Worm (Caenorhabditis elegans): ENCODE data around the gene C06A1.6.

C06A1.6 gene

DNA sequence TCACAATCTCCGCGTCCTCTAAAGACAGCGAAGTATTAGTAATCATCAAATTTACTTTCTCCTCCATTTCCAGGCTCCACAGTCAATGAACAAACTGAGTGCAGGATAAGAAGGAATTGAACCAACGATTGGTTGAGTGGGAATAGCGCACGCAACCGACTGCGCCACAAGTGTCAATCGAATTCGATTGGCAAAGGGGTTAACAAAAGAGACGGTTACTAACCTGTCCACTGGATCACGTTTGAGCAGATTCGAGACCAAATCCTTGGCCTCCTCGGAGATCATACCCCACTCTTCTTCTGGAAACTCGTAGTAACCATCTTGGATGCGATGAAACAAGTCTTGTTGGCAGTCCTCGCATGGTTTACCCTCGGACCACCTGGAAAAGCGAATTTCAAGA, 19.3 kb downstream of the C06A1.6 start (continued):
- TF ChIP-seq snpc-1.1 (tag; optimal IDR thresholded peaks at IDR 0.05; ENCODE audit: insufficient read depth): no peak
- no peak for TF ChIP-seq F52B5.7 (tag; optimal IDR thresholded peaks at IDR 0.05)
- TF ChIP-seq F57C9.4 (tag; optimal IDR thresholded peaks at IDR 0.05): no peak
- no peak for TF ChIP-seq ceh-27 (GFP tag; optimal IDR thresholded peaks at IDR 0.05)
- no peak for TF ChIP-seq nfyb-1 (GFP tag; IDR thresholded peaks at IDR 0.05)
- peak; percentile 40 for TF ChIP-seq snpc-1.3 (tag; optimal IDR thresholded peaks at IDR 0.05; ENCODE audit: insufficient read depth)
- TF ChIP-seq hmg-20 (GFP tag; IDR thresholded peaks at IDR 0.05): no peak
- TF ChIP-seq Y67H2A.10 (GFP tag; conservative IDR thresholded peaks at IDR 0.05): no peak
- no peak; the same call in 1 of the 2 replicates for TF ChIP-seq ekl-4 (GFP tag; IDR thresholded peaks at IDR 0.05)
- TF ChIP-seq hmg-1.2 (GFP tag; IDR thresholded peaks at IDR 0.05): 0 out of 2 replicates have a peak, but pooled peaks have one; percentile 20
- peak; percentile 87 for TF ChIP-seq tbp1 (GFP tag; optimal IDR thresholded peaks at IDR 0.05)
- TF ChIP-seq somi-1 (GFP tag; optimal IDR thresholded peaks at IDR 0.05): no peak
- TF ChIP-seq zfh-2 (GFP tag; conservative IDR thresholded peaks at IDR 0.05): no peak
- TF ChIP-seq pha-4 (tag; optimal IDR thresholded peaks at IDR 0.05): no peak
- TF ChIP-seq snpc-4 (GFP tag; optimal IDR thresholded peaks at IDR 0.05): peak; percentile 42
- peak in 1 of 4 experiments; percentile 37 for TF ChIP-seq snpc-4 (tag; optimal IDR thresholded peaks at IDR 0.05)
- TF ChIP-seq cebp-2 (GFP tag; IDR thresholded peaks at IDR 0.05): 0 out of 2 replicates have a peak, but pooled peaks have one; percentile 3
- TF ChIP-seq F33H1.4 (GFP tag; IDR thresholded peaks at IDR 0.05): 0 out of 2 replicates have a peak, but pooled peaks have one; percentile 7
- peak; percentile 48 for TF ChIP-seq sptf-2 (GFP tag; optimal IDR thresholded peaks at IDR 0.05)
- TF ChIP-seq dox-1 (GFP tag; IDR thresholded peaks at IDR 0.05): no peak; the same call in 1 of the 2 replicates

DNA sequence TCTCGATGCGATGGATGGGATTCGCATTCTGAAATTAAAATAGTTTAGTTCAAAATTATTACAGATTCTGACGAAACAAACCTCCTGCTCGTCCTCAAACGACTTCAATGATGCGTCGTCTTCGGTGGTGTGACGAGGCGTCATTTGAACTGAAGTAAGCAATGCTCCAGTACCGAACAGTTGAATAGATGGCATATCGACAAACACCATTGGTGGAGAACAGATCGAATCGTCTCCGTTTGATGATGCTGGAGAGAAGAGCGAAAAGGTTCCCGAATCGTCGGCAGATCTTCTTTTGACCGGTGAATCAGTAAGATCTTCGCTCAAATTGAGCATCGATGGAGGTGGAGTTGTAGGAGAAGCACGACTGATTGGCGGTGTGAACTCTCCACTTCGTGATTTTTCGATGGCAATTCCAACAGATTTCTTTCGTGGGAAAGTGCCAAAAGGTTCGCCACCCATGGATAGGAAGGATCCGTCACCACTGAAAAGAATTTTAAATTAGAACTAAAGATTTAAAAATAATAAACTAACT, 20.0 kb downstream of the C06A1.6 start:
- TF ChIP-seq K11D2.4 (GFP tag; IDR thresholded peaks at IDR 0.05): peak; percentile 13; the same call in 1 of the 2 replicates
- TF ChIP-seq ets-4 (GFP tag; optimal IDR thresholded peaks at IDR 0.05): peak; percentile 19
- TF ChIP-seq Y53G8AR.9 (GFP tag; conservative IDR thresholded peaks at IDR 0.05): peak; percentile 44
- TF ChIP-seq lin-35 (GFP tag; optimal IDR thresholded peaks at IDR 0.05): peak in 1 of 3 experiments; percentile 23
- 0 out of 2 replicates have a peak, but pooled peaks have one; percentile 9 for TF ChIP-seq cebp-1 (GFP tag; IDR thresholded peaks at IDR 0.05)
- TF ChIP-seq cebp-1 (tag; optimal IDR thresholded peaks at IDR 0.05): peak; percentile 35
- peak; percentile 1 for TF ChIP-seq akir-1 (GFP tag; optimal IDR thresholded peaks at IDR 0.05)
- no peak for TF ChIP-seq ceh-58 (GFP tag; IDR thresholded peaks at IDR 0.05)
- no peak for TF ChIP-seq madf-6 (GFP tag; IDR thresholded peaks at IDR 0.05)
- TF ChIP-seq F57A8.1 (GFP tag; optimal IDR thresholded peaks at IDR 0.05): no peak
- TF ChIP-seq ceh-27 (GFP tag; optimal IDR thresholded peaks at IDR 0.05): no peak
- TF ChIP-seq nfyb-1 (GFP tag; IDR thresholded peaks at IDR 0.05): peak; percentile 59; the same call in 1 of the 2 replicates
- 0 out of 2 replicates have a peak, but pooled peaks have one; percentile 26 for TF ChIP-seq bed-1 (GFP tag; IDR thresholded peaks at IDR 0.05)
- 0 out of 2 replicates have a peak, but pooled peaks have one; percentile 34 for TF ChIP-seq madf-3 (GFP tag; IDR thresholded peaks at IDR 0.05)
- peak; percentile 9; the same call in 1 of the 2 replicates for TF ChIP-seq B0336.3 (GFP tag; IDR thresholded peaks at IDR 0.05)
- TF ChIP-seq nhr-120 (GFP tag; IDR thresholded peaks at IDR 0.05): no peak
- peak; percentile 19; the same call in 1 of the 2 replicates for TF ChIP-seq zfh-2 (GFP tag; conservative IDR thresholded peaks at IDR 0.05)

DNA sequence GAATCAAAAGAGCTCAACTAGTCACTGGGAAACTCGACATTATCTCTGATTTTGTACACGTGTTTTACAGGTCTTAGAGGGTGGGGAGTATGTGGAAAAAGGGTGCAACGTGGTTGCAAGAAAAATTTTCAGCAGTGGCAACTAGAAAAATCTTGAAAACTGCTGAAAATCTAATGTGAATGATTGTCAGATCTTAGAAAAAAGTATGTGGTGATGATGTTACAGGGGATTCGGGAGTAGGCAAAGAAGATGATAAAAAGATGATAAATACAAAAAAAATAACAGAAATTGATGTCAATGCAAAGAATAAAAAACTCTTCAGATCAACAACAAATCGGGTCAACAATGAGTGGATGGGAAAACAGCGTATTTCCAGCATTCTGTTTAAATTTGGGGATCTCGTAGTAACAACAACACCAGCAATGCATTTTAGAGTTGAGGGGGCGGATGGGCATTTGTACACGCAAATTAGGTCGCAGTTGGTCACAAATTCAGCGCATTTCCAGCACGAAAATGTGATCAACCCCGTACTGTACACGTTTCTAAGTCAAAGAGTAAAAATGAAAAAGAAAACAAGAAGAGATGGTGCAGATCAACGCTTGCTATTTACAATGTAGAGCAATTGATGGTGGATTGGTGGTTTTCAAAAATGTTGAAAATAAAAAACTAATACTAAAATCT, 20.9 kb downstream of the C06A1.6 start:
- TF ChIP-seq repo-1 (tag; optimal IDR thresholded peaks at IDR 0.05) (peak; percentile 76), snpc-4 (GFP tag; optimal IDR thresholded peaks at IDR 0.05) (no peak), snpc-4 (tag; optimal IDR thresholded peaks at IDR 0.05) (peak in 1 of 4 experiments; percentile 2), hlh-26 (GFP tag; conservative IDR thresholded peaks at IDR 0.05) (0 out of 2 replicates have a peak, but pooled peaks have one; percentile 58), snpc-1.3 (tag; optimal IDR thresholded peaks at IDR 0.05; ENCODE audit: insufficient read depth) (peak; percentile 25), egl-44 (GFP tag; IDR thresholded peaks at IDR 0.05) (peak; percentile 40; the same call in 1 of the 2 replicates), aptf-2 (GFP tag; conservative IDR thresholded peaks at IDR 0.05) (no peak), D2030.7 (GFP tag; IDR thresholded peaks at IDR 0.05) (no peak), F23B12.7 (tag; optimal IDR thresholded peaks at IDR 0.05; ENCODE audit: insufficient read depth) (no peak), aptf-3 (GFP tag; IDR thresholded peaks at IDR 0.05) (0 out of 2 replicates have a peak, but pooled peaks have one; percentile 4), zfh-2 (GFP tag; conservative IDR thresholded peaks at IDR 0.05) (no peak), ceh-79 (tag; optimal IDR thresholded peaks at IDR 0.05) (no peak), rcor-1 (GFP tag; IDR thresholded peaks at IDR 0.05) (0 out of 2 replicates have a peak, but pooled peaks have one; percentile 19), madf-10 (tag; optimal IDR thresholded peaks at IDR 0.05) (no peak)

Measured in whole organism, young adult.